Worm (Caenorhabditis elegans) whole organism, L3 larva: ENCODE results near the gene ccdc-12.

ENCODE experiments used
- ZK546.5 ChIP-seq: sonication (generic microtip); optimal IDR thresholded peaks from 2 replicates; lab custom pipeline; 2017; ENCODE audit warnings: missing biosample characterization, missing genetic modification characterization
- daf-12 ChIP-seq: fragments of 150-350 bp; optimal IDR thresholded peaks from 2 replicates; lab custom pipeline; 2014; ENCODE audit warnings: missing biosample characterization, missing genetic modification reagents, missing genetic modification characterization
- egl-27 ChIP-seq: sonication (generic microtip); optimal IDR thresholded peaks from 4 replicates; lab custom pipeline; 2017; ENCODE audit warnings: missing biosample characterization, missing genetic modification reagents, missing genetic modification characterization
- elt-1 ChIP-seq: fragments of 150-350 bp; optimal IDR thresholded peaks from 2 replicates; lab custom pipeline; 2014; ENCODE audit warnings: missing biosample characterization, missing genetic modification characterization
- eor-1 ChIP-seq, 2 experiments: fragments of 150-350 bp; optimal IDR thresholded peaks; 2 replicates each; lab custom pipeline; 2014 to 2018; ENCODE audit warnings: missing biosample characterization in 2 of 2, missing genetic modification characterization in 2 of 2
- nhr-11 ChIP-seq: fragments of 150-350 bp; optimal IDR thresholded peaks from 2 replicates; lab custom pipeline; 2014; ENCODE audit warnings: missing biosample characterization, missing genetic modification characterization
- nhr-237 ChIP-seq: fragments of 150-350 bp; optimal IDR thresholded peaks from 2 replicates; lab custom pipeline; 2014; ENCODE audit warnings: missing biosample characterization, missing genetic modification characterization
- nhr-28 ChIP-seq: fragments of 150-350 bp; optimal IDR thresholded peaks from 2 replicates; lab custom pipeline; 2014; ENCODE audit warnings: missing biosample characterization, missing genetic modification characterization
- nhr-67 ChIP-seq: fragments of 150-350 bp; optimal IDR thresholded peaks from 2 replicates; lab custom pipeline; 2014; ENCODE audit warnings: missing biosample characterization, missing genetic modification characterization
- snpc-4 ChIP-seq: fragments of 150-350 bp; optimal IDR thresholded peaks from 2 replicates; lab custom pipeline; 2014; ENCODE audit warnings: missing biosample characterization, missing genetic modification characterization

DNA sequence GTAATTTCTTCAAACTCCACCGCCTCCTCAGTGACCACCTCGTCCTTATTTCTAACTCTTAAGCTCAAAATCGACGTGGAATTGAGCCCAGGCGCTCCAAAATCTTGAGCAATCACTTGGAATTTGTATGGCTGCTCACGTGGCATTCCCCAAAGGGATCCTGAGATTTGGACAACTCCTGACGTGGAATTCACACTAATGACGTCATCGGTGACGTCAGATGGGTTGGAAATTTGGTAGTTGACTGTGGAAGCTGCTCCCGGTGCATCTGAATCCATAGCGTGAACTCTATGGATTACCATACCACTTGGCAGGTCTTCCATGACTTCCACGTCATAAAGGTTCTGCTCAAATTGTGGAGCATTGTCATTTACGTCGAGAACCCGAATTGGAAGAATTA is 39.8 kb downstream of the ccdc-12 start:
- no peak for TF ChIP-seq nhr-237
- no peak for TF ChIP-seq eor-1 (tag; optimal IDR thresholded peaks at IDR 0.05; lab: Kevin White, UChicago)
- no peak for TF ChIP-seq egl-27 (tag; lab: Kevin White, UChicago)
- TF ChIP-seq nhr-67, result no peak
- TF ChIP-seq elt-1, result no peak
- no peak for TF ChIP-seq nhr-11 (tag; lab: Kevin White, UChicago)
- TF ChIP-seq nhr-28 (tag; lab: Kevin White, UChicago), result no peak
- TF ChIP-seq ZK546.5 (tag; lab: Kevin White, UChicago), result no peak
- TF ChIP-seq snpc-4, result no peak
- TF ChIP-seq daf-12 (tag; lab: Kevin White, UChicago), result no peak
